Worm (Caenorhabditis elegans) whole organism, young adult: ENCODE data around the gene str-249.

Source experiments
- B0019.2 ChIP-seq: fragments of 200-800 bp; sonication (Bioruptor generic); conservative IDR thresholded peaks from 2 replicates; pipeline ENCODE4 v1.3.6; 2022; ENCODE audit warnings: missing genetic modification reagents, missing genetic modification characterization, missing compliant biosample characterization
- B0035.1 ChIP-seq: sonication (generic microtip); optimal IDR thresholded peaks from 2 replicates; lab custom pipeline; 2016; ENCODE audit warnings: missing genetic modification characterization, mild to moderate bottlenecking, missing compliant biosample characterization, missing genotype, missing genetic modification reagents
- C17E4.6 ChIP-seq: fragments of 200-800 bp; sonication (Bioruptor generic); IDR thresholded peaks from 2 replicates; pipeline ENCODE4 v1.3.6; 2022; ENCODE audit warnings: missing genetic modification reagents, missing genetic modification characterization, missing compliant biosample characterization
- D2030.7 ChIP-seq: fragments of 200-800 bp; sonication (Bioruptor generic); IDR thresholded peaks from 2 replicates; pipeline ENCODE4 v1.3.6; 2022; ENCODE audit warnings: missing genetic modification reagents, missing genetic modification characterization, missing compliant biosample characterization
- F22D6.2 ChIP-seq: sonication (generic microtip); optimal IDR thresholded peaks from 2 replicates; lab custom pipeline; 2016; ENCODE audit warnings: mild to moderate bottlenecking, missing genetic modification characterization, missing compliant biosample characterization
- F23B12.7 ChIP-seq: sonication (generic microtip); optimal IDR thresholded peaks from 2 replicates; lab custom pipeline; 2017; ENCODE audit warnings: missing genetic modification characterization, mild to moderate bottlenecking, missing compliant biosample characterization, antibody characterized with exemption, moderate library complexity; ENCODE audit not compliant: insufficient read depth
- F39B2.1 ChIP-seq: fragments of 200-800 bp; sonication (Bioruptor generic); IDR thresholded peaks from 2 replicates; pipeline ENCODE4 v1.3.6; 2022; ENCODE audit warnings: missing genetic modification reagents, missing genetic modification characterization, missing compliant biosample characterization
- F55B11.4 ChIP-seq: sonication (generic microtip); optimal IDR thresholded peaks from 2 replicates; lab custom pipeline; 2016; ENCODE audit warnings: missing compliant biosample characterization, missing genetic modification characterization, borderline replicate concordance; ENCODE audit not compliant: insufficient read depth
- F57C9.4 ChIP-seq: sonication (generic microtip); optimal IDR thresholded peaks from 2 replicates; lab custom pipeline; 2017; ENCODE audit warnings: mild to moderate bottlenecking, missing genetic modification characterization, missing compliant biosample characterization
- T07F8.4 ChIP-seq: sonication (generic microtip); optimal IDR thresholded peaks from 2 replicates; lab custom pipeline; 2016; ENCODE audit warnings: mild to moderate bottlenecking, missing genetic modification characterization, moderate library complexity, missing compliant biosample characterization
- Y79H2A.3 ChIP-seq: fragments of 200-800 bp; sonication (Bioruptor generic); conservative IDR thresholded peaks from 2 replicates; pipeline ENCODE4 v1.3.6; 2022; ENCODE audit warnings: missing genetic modification reagents, missing genetic modification characterization, missing compliant biosample characterization
- ama-1 ChIP-seq, 3 experiments: fragments of 150-350 bp in 1 of 3; sonication (generic microtip) in 2 of 3; optimal IDR thresholded peaks; 2 replicates each; lab custom pipeline; 2014 to 2018; ENCODE audit warnings: missing biosample characterization in 2 of 3, missing genetic modification characterization in 2 of 3, missing genetic modification reagents in 2 of 3
- aptf-2 ChIP-seq: fragments of 200-800 bp; sonication (Bioruptor generic); conservative IDR thresholded peaks from 2 replicates; pipeline ENCODE4 v1.3.6; 2022; ENCODE audit warnings: missing genetic modification reagents, missing genetic modification characterization, missing compliant biosample characterization
- aptf-3 ChIP-seq: fragments of 200-800 bp; sonication (Bioruptor generic); IDR thresholded peaks from 2 replicates; pipeline ENCODE4 v1.3.6; 2022; ENCODE audit warnings: missing genetic modification characterization, missing compliant biosample characterization
- ccch-3 ChIP-seq: fragments of 200-800 bp; sonication (Bioruptor generic); optimal IDR thresholded peaks from 2 replicates; lab custom pipeline; 2018; ENCODE audit warnings: mild to moderate bottlenecking, missing genetic modification characterization, missing compliant biosample characterization
- cebp-1 ChIP-seq, 2 experiments: fragments of 200-800 bp in 1 of 2; sonication (Bioruptor generic) in 1 of 2; sonication (generic microtip) in 1 of 2; IDR thresholded peaks in 1 of 2; optimal IDR thresholded peaks in 1 of 2; 2 replicates each; pipeline versions ENCODE4 v1.3.6 to Lab custom; 2017 to 2022; ENCODE audit warnings: missing compliant biosample characterization in 2 of 2, missing genetic modification characterization in 2 of 2, mild to moderate bottlenecking in 1 of 2, missing genetic modification reagents in 1 of 2, moderate library complexity in 1 of 2
- cebp-2 ChIP-seq: fragments of 200-800 bp; sonication (Bioruptor generic); IDR thresholded peaks from 2 replicates; pipeline ENCODE4 v1.3.6; 2022; ENCODE audit warnings: missing genetic modification characterization, missing compliant biosample characterization
- ceh-100 ChIP-seq: fragments of 200-800 bp; sonication (Bioruptor generic); IDR thresholded peaks from 2 replicates; pipeline ENCODE4 v1.3.6; 2022; ENCODE audit warnings: missing genetic modification reagents, missing genetic modification characterization, missing compliant biosample characterization
- ceh-40 ChIP-seq: fragments of 200-800 bp; sonication (Bioruptor generic); IDR thresholded peaks from 2 replicates; pipeline ENCODE4 v1.3.6; 2022; ENCODE audit warnings: missing genetic modification characterization, missing compliant biosample characterization
- ceh-91 ChIP-seq: fragments of 200-800 bp; sonication (Bioruptor generic); IDR thresholded peaks from 2 replicates; pipeline ENCODE4 v1.3.6; 2022; ENCODE audit warnings: missing genetic modification reagents, missing genetic modification characterization, missing compliant biosample characterization
- die-1 ChIP-seq: sonication (generic microtip); optimal IDR thresholded peaks from 2 replicates; lab custom pipeline; 2016; ENCODE audit warnings: missing genotype, mild to moderate bottlenecking, missing genetic modification characterization, missing compliant biosample characterization
- efl-1 ChIP-seq: fragments of 150-350 bp; optimal IDR thresholded peaks from 2 replicates; lab custom pipeline; 2014; ENCODE audit warnings: missing biosample characterization, missing genetic modification reagents, missing genetic modification characterization
- hlh-12 ChIP-seq: sonication (generic microtip); optimal IDR thresholded peaks from 2 replicates; lab custom pipeline; 2016; ENCODE audit warnings: missing genetic modification characterization, missing compliant biosample characterization
- hmg-1.2 ChIP-seq: fragments of 200-800 bp; sonication (Bioruptor generic); IDR thresholded peaks from 2 replicates; pipeline ENCODE4 v1.3.6; 2022; ENCODE audit warnings: missing genetic modification reagents, missing genetic modification characterization, missing compliant biosample characterization
- lag-1 ChIP-seq: fragments of 200-800 bp; sonication (Bioruptor generic); IDR thresholded peaks from 2 replicates; pipeline ENCODE4 v1.3.6; 2022; ENCODE audit warnings: missing genetic modification reagents, missing genetic modification characterization, missing compliant biosample characterization
- lin-26 ChIP-seq: fragments of 200-800 bp; sonication (Bioruptor generic); IDR thresholded peaks from 2 replicates; pipeline ENCODE4 v1.3.6; 2022; ENCODE audit warnings: missing genetic modification reagents, missing genetic modification characterization, missing compliant biosample characterization
- lir-1 ChIP-seq: fragments of 200-800 bp; sonication (Bioruptor generic); conservative IDR thresholded peaks from 2 replicates; pipeline ENCODE4 v1.3.6; 2022; ENCODE audit warnings: missing genetic modification reagents, missing genetic modification characterization, missing compliant biosample characterization
- lsl-1 ChIP-seq: fragments of 200-800 bp; sonication (Bioruptor generic); optimal IDR thresholded peaks from 2 replicates; lab custom pipeline; 2018; ENCODE audit warnings: mild to moderate bottlenecking, missing genetic modification characterization, moderate library complexity, missing compliant biosample characterization
- lsy-27 ChIP-seq: sonication (generic microtip); optimal IDR thresholded peaks from 2 replicates; lab custom pipeline; 2017; ENCODE audit warnings: missing genetic modification characterization, mild to moderate bottlenecking, missing compliant biosample characterization, antibody characterized with exemption, missing genotype, borderline replicate concordance; ENCODE audit not compliant: insufficient read depth
- madf-10 ChIP-seq: sonication (generic microtip); optimal IDR thresholded peaks from 2 replicates; lab custom pipeline; 2016; ENCODE audit warnings: mild to moderate bottlenecking, missing genetic modification characterization, missing compliant biosample characterization
- madf-3 ChIP-seq: fragments of 200-800 bp; sonication (Bioruptor generic); IDR thresholded peaks from 2 replicates; pipeline ENCODE4 v1.3.6; 2022; ENCODE audit warnings: missing genetic modification reagents, missing genetic modification characterization, missing compliant biosample characterization
- madf-6 ChIP-seq: fragments of 200-800 bp; sonication (Bioruptor generic); IDR thresholded peaks from 2 replicates; pipeline ENCODE4 v1.3.6; 2022; ENCODE audit warnings: missing genetic modification reagents, missing genetic modification characterization, missing compliant biosample characterization
- madf-8 ChIP-seq: fragments of 200-800 bp; sonication (Bioruptor generic); conservative IDR thresholded peaks from 2 replicates; pipeline ENCODE4 v1.3.6; 2022; ENCODE audit warnings: missing genetic modification reagents, missing genetic modification characterization, missing compliant biosample characterization
- mcd-1 ChIP-seq: fragments of 200-800 bp; sonication (Bioruptor generic); IDR thresholded peaks from 2 replicates; pipeline ENCODE4 v1.3.6; 2022; ENCODE audit warnings: missing genetic modification reagents, missing genetic modification characterization, missing compliant biosample characterization
- mes-4 ChIP-seq: sonication (generic microtip); optimal IDR thresholded peaks from 2 replicates; lab custom pipeline; 2016; ENCODE audit warnings: missing genotype, missing genetic modification characterization, missing compliant biosample characterization
- nhr-179 ChIP-seq: sonication (generic microtip); optimal IDR thresholded peaks from 2 replicates; lab custom pipeline; 2016; ENCODE audit warnings: mild to moderate bottlenecking, missing genetic modification characterization, missing compliant biosample characterization
- nhr-80 ChIP-seq: sonication (generic microtip); optimal IDR thresholded peaks from 2 replicates; lab custom pipeline; 2016; ENCODE audit warnings: missing genetic modification characterization, missing compliant biosample characterization
- nhr-90 ChIP-seq: sonication (generic microtip); optimal IDR thresholded peaks from 2 replicates; lab custom pipeline; 2016; ENCODE audit warnings: missing genotype, mild to moderate bottlenecking, missing genetic modification characterization, missing compliant biosample characterization
- sdz-38 ChIP-seq: sonication (generic microtip); optimal IDR thresholded peaks from 2 replicates; lab custom pipeline; 2016; ENCODE audit warnings: missing genotype, missing genetic modification characterization, missing compliant biosample characterization
- somi-1 ChIP-seq: fragments of 200-800 bp; sonication (Bioruptor generic); optimal IDR thresholded peaks from 2 replicates; lab custom pipeline; 2018; ENCODE audit warnings: mild to moderate bottlenecking, missing genetic modification characterization, missing compliant biosample characterization
- sptf-2 ChIP-seq: fragments of 200-800 bp; sonication (Bioruptor generic); optimal IDR thresholded peaks from 2 replicates; lab custom pipeline; 2018; ENCODE audit warnings: mild to moderate bottlenecking, missing genetic modification characterization, missing compliant biosample characterization
- tbp1 ChIP-seq: fragments of 200-800 bp; sonication (Bioruptor generic); optimal IDR thresholded peaks from 2 replicates; lab custom pipeline; 2018; ENCODE audit warnings: mild to moderate bottlenecking, missing genetic modification characterization, missing compliant biosample characterization
- unc-62 ChIP-seq: fragments of 150-350 bp; optimal IDR thresholded peaks from 2 replicates; lab custom pipeline; 2014; ENCODE audit warnings: missing biosample characterization, missing genetic modification reagents, missing genetic modification characterization
- xnd-1 ChIP-seq: sonication (generic microtip); optimal IDR thresholded peaks from 2 replicates; lab custom pipeline; 2016; ENCODE audit warnings: missing genotype, missing genetic modification reagents, missing genetic modification characterization, missing compliant biosample characterization
- ztf-6 ChIP-seq: fragments of 200-800 bp; sonication (Bioruptor generic); IDR thresholded peaks from 2 replicates; pipeline ENCODE4 v1.3.6; 2022; ENCODE audit warnings: missing genetic modification reagents, missing genetic modification characterization, missing compliant biosample characterization

The str-249 gene

ce11 chrIV:7216210-7216609, 29.6 kb upstream of the str-249 start:
- TF ChIP-seq lsy-27 (no peak), tbp1 (GFP tag; lab: Kevin White, UChicago) (no peak), F39B2.1 (GFP tag; lab: Robert Waterston, UW) (no peak), C17E4.6 (GFP tag; lab: Robert Waterston, UW) (no peak), mes-4 (no peak), aptf-3 (no peak), cebp-1 (GFP tag; IDR thresholded peaks at IDR 0.05; lab: Robert Waterston, UW) (no peak), cebp-1 (tag; optimal IDR thresholded peaks at IDR 0.05; lab: Kevin White, UChicago) (no peak), sptf-2 (GFP tag; lab: Kevin White, UChicago) (no peak), B0035.1 (tag; lab: Kevin White, UChicago) (no peak), ccch-3 (no peak)

- TF ChIP-seq nhr-80 (peak; percentile 37), madf-6 (no peak)
Observed at ce11 chrIV:7212769-7213168, 26.1 kb upstream of the str-249 start.

- no peak for TF ChIP-seq ama-1 (optimal IDR thresholded peaks at IDR 0.05; lab: Kevin White, UChicago)
- no peak for TF ChIP-seq ama-1 (GFP tag; optimal IDR thresholded peaks at IDR 0.05; lab: Kevin White, UChicago)
- TF ChIP-seq nhr-90 (tag; lab: Kevin White, UChicago) = no peak
- TF ChIP-seq lin-26 = no peak
- TF ChIP-seq madf-10 (tag; lab: Kevin White, UChicago) = no peak
- peak; percentile 38; the same call in 1 of the 2 replicates for TF ChIP-seq hmg-1.2 (GFP tag; lab: Robert Waterston, UW)
- TF ChIP-seq ceh-40 (GFP tag; lab: Robert Waterston, UW) = no peak
- TF ChIP-seq lag-1 (GFP tag; lab: Robert Waterston, UW) = no peak
- peak; percentile 42 for TF ChIP-seq xnd-1 (tag; lab: Kevin White, UChicago)
- peak; percentile 90 for TF ChIP-seq madf-6
- no peak for TF ChIP-seq lir-1
- no peak for TF ChIP-seq mcd-1
- peak; percentile 83 for TF ChIP-seq aptf-2 (GFP tag; lab: Robert Waterston, UW)
- TF ChIP-seq F23B12.7 (tag; lab: Kevin White, UChicago) = no peak
- no peak for TF ChIP-seq sdz-38 (tag; lab: Kevin White, UChicago)
- no peak for TF ChIP-seq B0019.2
- TF ChIP-seq nhr-179 (tag; lab: Kevin White, UChicago) = no peak
- no peak for TF ChIP-seq madf-3 (GFP tag; lab: Robert Waterston, UW)
- no peak for TF ChIP-seq C17E4.6 (GFP tag; lab: Robert Waterston, UW)
- TF ChIP-seq ccch-3 = no peak
- peak; percentile 81 for TF ChIP-seq efl-1 (GFP tag; lab: Kevin White, UChicago)
- 0 out of 2 replicates have a peak, but pooled peaks have one; percentile 16 for TF ChIP-seq ceh-91
- TF ChIP-seq unc-62 (GFP tag; lab: Kevin White, UChicago) = no peak
- TF ChIP-seq die-1 (tag; lab: Kevin White, UChicago) = peak; percentile 5
- TF ChIP-seq madf-8 (GFP tag; lab: Robert Waterston, UW) = peak; percentile 67
Observed at ce11 chrIV:7211313-7211712, 24.7 kb upstream of the str-249 start.

- TF ChIP-seq lsl-1 (no peak), madf-3 (GFP tag; lab: Robert Waterston, UW) (no peak), T07F8.4 (tag; lab: Kevin White, UChicago) (no peak), B0035.1 (tag; lab: Kevin White, UChicago) (no peak), somi-1 (GFP tag; lab: Kevin White, UChicago) (no peak), C17E4.6 (GFP tag; lab: Robert Waterston, UW) (no peak), F57C9.4 (tag; lab: Kevin White, UChicago) (no peak), F22D6.2 (tag; lab: Kevin White, UChicago) (no peak), aptf-2 (GFP tag; lab: Robert Waterston, UW) (no peak), F55B11.4 (no peak), D2030.7 (GFP tag; lab: Robert Waterston, UW) (no peak), hlh-12 (no peak), cebp-2 (GFP tag; lab: Robert Waterston, UW) (no peak), Y79H2A.3 (GFP tag; lab: Robert Waterston, UW) (no peak), ztf-6 (GFP tag; lab: Robert Waterston, UW) (no peak), ceh-100 (GFP tag; lab: Robert Waterston, UW) (no peak), nhr-90 (tag; lab: Kevin White, UChicago) (no peak)
Observed at ce11 chrIV:7208961-7209360, 22.3 kb upstream of the str-249 start.
